Worm (Caenorhabditis elegans) whole organism, L2 larva: ENCODE data around the gene cest-5.2.

Experiments used
- aly-2 ChIP-seq: fragments of 150-350 bp; optimal IDR thresholded peaks from 2 replicates; lab custom pipeline; 2014; ENCODE audit warnings: missing biosample characterization, missing genetic modification characterization
- elt-1 ChIP-seq: fragments of 150-350 bp; optimal IDR thresholded peaks from 2 replicates; lab custom pipeline; 2014; ENCODE audit warnings: missing biosample characterization, missing genetic modification characterization
- lin-39 ChIP-seq: fragments of 150-350 bp; optimal IDR thresholded peaks from 2 replicates; lab custom pipeline; 2014; ENCODE audit warnings: missing biosample characterization, missing genetic modification reagents, missing genetic modification characterization
- lsy-2 ChIP-seq, 2 experiments: fragments of 150-350 bp in 1 of 2; sonication (generic microtip) in 1 of 2; optimal IDR thresholded peaks; 2 replicates each; lab custom pipeline; 2014 to 2017; ENCODE audit warnings: missing biosample characterization in 2 of 2, missing genetic modification characterization in 2 of 2
- nhr-237 ChIP-seq: fragments of 150-350 bp; optimal IDR thresholded peaks from 2 replicates; lab custom pipeline; 2014; ENCODE audit warnings: missing biosample characterization, missing genetic modification characterization
- sma-9 ChIP-seq, 2 experiments: fragments of 150-350 bp in 1 of 2; sonication (generic microtip) in 1 of 2; optimal IDR thresholded peaks; 2 replicates each; lab custom pipeline; 2014 to 2016; ENCODE audit warnings: missing genetic modification characterization in 2 of 2, mild to moderate bottlenecking in 1 of 2, missing biosample characterization in 1 of 2, missing compliant biosample characterization in 1 of 2, missing genetic modification reagents in 1 of 2, moderate library complexity in 1 of 2
- unc-55 ChIP-seq: fragments of 150-350 bp; sonication (generic microtip); optimal IDR thresholded peaks from 3 replicates; lab custom pipeline; 2014; ENCODE audit warnings: missing biosample characterization, missing genetic modification reagents, missing genetic modification characterization
- ztf-11 ChIP-seq: sonication (generic microtip); optimal IDR thresholded peaks from 2 replicates; lab custom pipeline; 2017; ENCODE audit warnings: missing biosample characterization, missing genetic modification characterization

- no peak for TF ChIP-seq lsy-2 (tag; optimal IDR thresholded peaks at IDR 0.05; lab: Kevin White, UChicago)
- TF ChIP-seq unc-55: no peak
- no peak for TF ChIP-seq aly-2 (tag; lab: Kevin White, UChicago)
- no peak for TF ChIP-seq nhr-237 (tag; lab: Kevin White, UChicago)
- TF ChIP-seq ztf-11 (tag; lab: Kevin White, UChicago): no peak
- TF ChIP-seq elt-1 (tag; lab: Kevin White, UChicago): no peak
- no peak for TF ChIP-seq sma-9 (GFP tag; optimal IDR thresholded peaks at IDR 0.05; lab: Kevin White, UChicago)
- TF ChIP-seq sma-9 (tag; optimal IDR thresholded peaks at IDR 0.05; lab: Kevin White, UChicago): no peak
- no peak for TF ChIP-seq lin-39 (tag; lab: Kevin White, UChicago)
These were observed 49.8 kb downstream of the cest-5.2 start, which contains the start of gene C43G2.3 for ce11 chrIV:6577914-6578313.
